Fruit fly (Drosophila melanogaster): ENCODE measurements around the gene Grip.

Gene Grip

DNA sequence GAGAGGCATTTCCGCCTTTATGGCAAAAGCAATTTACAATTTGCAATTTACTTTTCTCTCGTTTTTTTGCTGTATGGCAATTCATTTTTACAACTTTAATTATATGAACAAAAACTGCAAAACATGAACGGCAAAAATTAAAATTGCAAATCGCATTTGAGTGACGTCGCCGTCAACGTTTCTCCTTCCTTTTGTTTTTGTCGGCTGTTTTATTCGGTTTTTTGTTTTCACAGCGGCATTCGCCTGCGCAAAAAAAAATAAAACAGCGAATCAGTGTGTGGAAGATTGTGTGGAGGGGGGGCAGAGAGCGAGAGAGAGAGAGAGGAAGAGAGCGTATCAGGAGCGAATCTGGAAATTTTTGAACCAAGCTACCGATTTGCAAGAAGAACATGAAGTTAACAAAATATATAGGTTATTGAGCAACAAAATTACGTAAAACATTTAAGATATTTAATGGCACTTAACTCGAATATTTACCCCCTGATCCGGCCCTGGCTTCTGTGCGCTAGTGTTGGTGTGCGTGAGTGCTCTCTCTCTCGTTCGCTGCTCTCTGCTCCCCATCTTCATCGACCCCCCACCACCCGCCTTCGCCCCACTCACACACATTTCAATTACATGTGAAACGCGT lies 47.5 kb upstream of the Grip start (continued):
- peak; percentile 94 for TF ChIP-seq Lim3 (GFP tag; IDR thresholded peaks at IDR 0.05)
- TF ChIP-seq sisA (GFP tag; IDR thresholded peaks at IDR 0.05): peak; percentile 100
- TF ChIP-seq Lpt (GFP tag; optimal IDR thresholded peaks at IDR 0.05): no peak
- TF ChIP-seq CG31224 (GFP tag; IDR thresholded peaks at IDR 0.05): peak; percentile 97
- TF ChIP-seq nmo (GFP tag; optimal IDR thresholded peaks at IDR 0.05): peak; percentile 99
- TF ChIP-seq zf30C (GFP tag; optimal IDR thresholded peaks at IDR 0.05): peak; percentile 31
- TF ChIP-seq CG11560 (tag; IDR thresholded peaks at IDR 0.05): peak; percentile 95
- TF ChIP-seq CG6791 (GFP tag; IDR thresholded peaks at IDR 0.05; ENCODE audit: partially characterized antibody): peak; percentile 82
- peak; percentile 98 for TF ChIP-seq CG10654 (GFP tag; optimal IDR thresholded peaks at IDR 0.05)
- TF ChIP-seq CG4360 (GFP tag; IDR thresholded peaks at IDR 0.05): peak; percentile 86
- TF ChIP-seq CG18476 (GFP tag; optimal IDR thresholded peaks at IDR 0.05): peak; percentile 96
- peak; percentile 99 for TF ChIP-seq ttk (GFP tag; IDR thresholded peaks at IDR 0.05)
- TF ChIP-seq Camta (GFP tag; optimal IDR thresholded peaks at IDR 0.05): peak; percentile 99
- TF ChIP-seq Oaz (GFP tag; IDR thresholded peaks at IDR 0.05): peak; percentile 98
- peak; percentile 90 for TF ChIP-seq CG17802 (tag; optimal IDR thresholded peaks at IDR 0.05)
- peak; percentile 96 for TF ChIP-seq CG17385 (GFP tag; optimal IDR thresholded peaks at IDR 0.05)
- TF ChIP-seq ranshi (GFP tag; IDR thresholded peaks at IDR 0.05): peak; percentile 100
- TF ChIP-seq CG12236 (GFP tag; optimal IDR thresholded peaks at IDR 0.05): peak; percentile 100
- peak; percentile 98 for TF ChIP-seq GATAe (GFP tag; conservative IDR thresholded peaks at IDR 0.05)
- TF ChIP-seq bigmax (GFP tag; optimal IDR thresholded peaks at IDR 0.05): peak; percentile 78
- TF ChIP-seq maf-S (GFP tag; optimal IDR thresholded peaks at IDR 0.05): peak; percentile 99
- peak; percentile 99 for TF ChIP-seq CG11247 (GFP tag; IDR thresholded peaks at IDR 0.05)
- no peak for TF ChIP-seq pan (optimal IDR thresholded peaks at IDR 0.05)
- TF ChIP-seq pan (GFP tag; optimal IDR thresholded peaks at IDR 0.05 in 1 of 2, IDR thresholded peaks at IDR 0.05 in 1 of 2): peak in 1 of 2 experiments; percentile 99
- TF ChIP-seq CG17612 (GFP tag; IDR thresholded peaks at IDR 0.05): peak; percentile 99
- TF ChIP-seq hkb (optimal IDR thresholded peaks at IDR 0.05): no peak
- TF ChIP-seq hkb (GFP tag; IDR thresholded peaks at IDR 0.05): peak; percentile 99
- TF ChIP-seq Adf1 (GFP tag; IDR thresholded peaks at IDR 0.05): peak; percentile 92
- peak; percentile 97 for TF ChIP-seq CG17568 (GFP tag; optimal IDR thresholded peaks at IDR 0.05)
- TF ChIP-seq pho (GFP tag; optimal IDR thresholded peaks at IDR 0.05): peak; percentile 99
- peak; percentile 93 for TF ChIP-seq Jarid2 (GFP tag; optimal IDR thresholded peaks at IDR 0.05)
- TF ChIP-seq CG6272 (GFP tag; IDR thresholded peaks at IDR 0.05): peak; percentile 98
- TF ChIP-seq twi (tag; optimal IDR thresholded peaks at IDR 0.05): peak; percentile 95
- peak; percentile 89 to 97 for TF ChIP-seq Trl (optimal IDR thresholded peaks at IDR 0.05)
- TF ChIP-seq Trl (GFP tag; optimal IDR thresholded peaks at IDR 0.05): peak; percentile 99
- peak; percentile 98 for TF ChIP-seq CG32767 (GFP tag; IDR thresholded peaks at IDR 0.05)
- peak; percentile 92 for TF ChIP-seq Lhr (GFP tag; optimal IDR thresholded peaks at IDR 0.05)
- peak in 1 of 2 experiments; percentile 97 for TF ChIP-seq Eip74EF (GFP tag; optimal IDR thresholded peaks at IDR 0.05)
- peak; percentile 99 for TF ChIP-seq Gsc (GFP tag; IDR thresholded peaks at IDR 0.05)
- TF ChIP-seq h (optimal IDR thresholded peaks at IDR 0.05): no peak
- TF ChIP-seq CG14860 (GFP tag; IDR thresholded peaks at IDR 0.05; ENCODE audit: partially characterized antibody): peak; percentile 84
- peak; percentile 99 for TF ChIP-seq Side (GFP tag; optimal IDR thresholded peaks at IDR 0.05)
- TF ChIP-seq row (GFP tag; IDR thresholded peaks at IDR 0.05): peak; percentile 100
- peak; percentile 90 for TF ChIP-seq CG42726 (GFP tag; IDR thresholded peaks at IDR 0.05; ENCODE audit: partially characterized antibody)
- peak; percentile 98 for TF ChIP-seq luna (GFP tag; optimal IDR thresholded peaks at IDR 0.05)
- peak; percentile 98 for TF ChIP-seq CG11398 (GFP tag; optimal IDR thresholded peaks at IDR 0.05)
- peak; percentile 98 for TF ChIP-seq B-H2 (GFP tag; optimal IDR thresholded peaks at IDR 0.05)
- peak; percentile 98 for TF ChIP-seq sug (tag; optimal IDR thresholded peaks at IDR 0.05)
- TF ChIP-seq CG1602 (GFP tag; optimal IDR thresholded peaks at IDR 0.05): peak; percentile 98
- peak; percentile 99 for TF ChIP-seq Oli (tag; optimal IDR thresholded peaks at IDR 0.05)
- TF ChIP-seq ssp (GFP tag; IDR thresholded peaks at IDR 0.05): peak; percentile 96
- TF ChIP-seq hbn (GFP tag; IDR thresholded peaks at IDR 0.05; ENCODE audit: partially characterized antibody): peak; percentile 66
